Worm (Caenorhabditis elegans) whole organism, L3 larva: ENCODE results near the gene col-105.

ENCODE experiments used
- aly-2 ChIP-seq: fragments of 150-350 bp; optimal IDR thresholded peaks from 2 replicates; lab custom pipeline; 2014; ENCODE audit warnings: missing biosample characterization, missing genetic modification characterization
- ama-1 ChIP-seq: fragments of 150-350 bp; optimal IDR thresholded peaks from 2 replicates; lab custom pipeline; 2018
- ceh-16 ChIP-seq: sonication (generic microtip); optimal IDR thresholded peaks from 2 replicates; lab custom pipeline; 2017; ENCODE audit warnings: missing biosample characterization, missing genetic modification characterization
- mdl-1 ChIP-seq: fragments of 150-350 bp; optimal IDR thresholded peaks from 2 replicates; lab custom pipeline; 2014; ENCODE audit warnings: missing biosample characterization, missing genetic modification characterization
- nfya-1 ChIP-seq: sonication (generic microtip); optimal IDR thresholded peaks from 2 replicates; lab custom pipeline; 2017; ENCODE audit warnings: missing genetic modification characterization, mild to moderate bottlenecking, missing compliant biosample characterization, antibody characterized with exemption, moderate library complexity; ENCODE audit not compliant: insufficient read depth
- nhr-237 ChIP-seq: fragments of 150-350 bp; optimal IDR thresholded peaks from 2 replicates; lab custom pipeline; 2014; ENCODE audit warnings: missing biosample characterization, missing genetic modification characterization
- nhr-25 ChIP-seq: sonication (generic microtip); optimal IDR thresholded peaks from 2 replicates; lab custom pipeline; 2017; ENCODE audit warnings: missing biosample characterization, missing genetic modification characterization
- snpc-4 ChIP-seq: fragments of 150-350 bp; optimal IDR thresholded peaks from 2 replicates; lab custom pipeline; 2014; ENCODE audit warnings: missing biosample characterization, missing genetic modification characterization
- unc-62 ChIP-seq: fragments of 150-350 bp; sonication (generic microtip); optimal IDR thresholded peaks from 4 replicates; lab custom pipeline; 2014; ENCODE audit warnings: missing biosample characterization, missing genetic modification reagents, missing genetic modification characterization
- zag-1 ChIP-seq: fragments of 150-350 bp; optimal IDR thresholded peaks from 2 replicates; lab custom pipeline; 2014; ENCODE audit warnings: missing biosample characterization, missing genetic modification characterization

ce11 chrIV:1355147-1355546 is 3.9 kb downstream of the col-105 start, which contains the start of gene col-104:
- TF ChIP-seq nfya-1 (no peak), snpc-4 (no peak), ama-1 (lab: Kevin White, UChicago) (no peak), unc-62 (GFP tag; lab: Kevin White, UChicago) (no peak), mdl-1 (tag; lab: Kevin White, UChicago) (no peak), ceh-16 (no peak), nhr-25 (no peak), nhr-237 (tag; lab: Kevin White, UChicago) (no peak), aly-2 (tag; lab: Kevin White, UChicago) (no peak), zag-1 (tag; lab: Kevin White, UChicago) (no peak)
